Worm (Caenorhabditis elegans): Measurements from ENCODE around the gene lbp-4.

- TF ChIP-seq scrt-1 (GFP tag; IDR thresholded peaks at IDR 0.05) (no peak), ceh-13 (GFP tag; optimal IDR thresholded peaks at IDR 0.05) (no peak), hmbx-1 (tag; optimal IDR thresholded peaks at IDR 0.05) (no peak), ama-1 (optimal IDR thresholded peaks at IDR 0.05) (no peak), ets-7 (tag; optimal IDR thresholded peaks at IDR 0.05) (no peak), tbx-11 (GFP tag; IDR thresholded peaks at IDR 0.05) (no peak), aly-1 (tag; optimal IDR thresholded peaks at IDR 0.05) (no peak), flt-1 (GFP tag; IDR thresholded peaks at IDR 0.05) (no peak)
Observed at ce11 chrV:7855382-7855994, 35.1 kb downstream of the lbp-4 start, which contains the start of gene C37C3.2.
